Worm (Caenorhabditis elegans) whole organism, midembryonic: ENCODE measurements around the gene R04D3.3.

ENCODE experiments used
- T22C8.4 ChIP-seq: fragments of 200-800 bp; sonication (Bioruptor generic); IDR thresholded peaks from 2 replicates; pipeline ENCODE4 v1.3.6; 2022; ENCODE audit warnings: missing genetic modification characterization, missing compliant biosample characterization
- cog-1 ChIP-seq: sonication (generic microtip); optimal IDR thresholded peaks from 2 replicates; lab custom pipeline; 2016; ENCODE audit warnings: missing genetic modification characterization, missing compliant biosample characterization
- flt-1 ChIP-seq: fragments of 200-800 bp; sonication (Bioruptor generic); IDR thresholded peaks from 2 replicates; pipeline ENCODE4 v1.3.6; 2022; ENCODE audit warnings: missing genetic modification characterization, missing compliant biosample characterization
- klf-2 ChIP-seq: fragments of 200-800 bp; sonication (Bioruptor generic); conservative IDR thresholded peaks from 2 replicates; pipeline ENCODE4 v1.3.6; 2022; ENCODE audit warnings: missing genetic modification reagents, missing genetic modification characterization, missing compliant biosample characterization
- med-1 ChIP-seq: sonication (generic microtip); optimal IDR thresholded peaks from 2 replicates; lab custom pipeline; 2017; ENCODE audit warnings: missing genetic modification characterization, mild to moderate bottlenecking, missing compliant biosample characterization, antibody characterized with exemption, missing genetic modification reagents; ENCODE audit not compliant: insufficient read depth
- ref-1 ChIP-seq: fragments of 200-800 bp; sonication (Bioruptor generic); conservative IDR thresholded peaks from 2 replicates; pipeline ENCODE4 v1.3.6; 2022; ENCODE audit warnings: missing genetic modification reagents, missing genetic modification characterization, missing compliant biosample characterization
- tab-1 ChIP-seq: fragments of 200-800 bp; sonication (Bioruptor generic); IDR thresholded peaks from 2 replicates; pipeline ENCODE4 v1.3.6; 2022; ENCODE audit warnings: missing genetic modification characterization, missing compliant biosample characterization
- ztf-23 ChIP-seq: fragments of 200-800 bp; sonication (Bioruptor generic); IDR thresholded peaks from 2 replicates; pipeline ENCODE4 v1.3.6; 2022; ENCODE audit warnings: missing genetic modification reagents, missing genetic modification characterization, missing compliant biosample characterization
- ztf-29 ChIP-seq: fragments of 200-800 bp; sonication (Bioruptor generic); IDR thresholded peaks from 2 replicates; pipeline ENCODE4 v1.3.6; 2022; ENCODE audit warnings: missing genetic modification reagents, missing genetic modification characterization, missing compliant biosample characterization

The R04D3.3 gene

ce11 chrX:13251914-13252434 lies 38.5 kb downstream of the R04D3.3 start, which contains the start of gene nhr-32:
nhr-32 (plus strand) TSS chrX:13251964.
- no peak for TF ChIP-seq ref-1 (GFP tag; lab: Robert Waterston, UW)
- TF ChIP-seq tab-1 (GFP tag; lab: Robert Waterston, UW) = no peak
- no peak for TF ChIP-seq flt-1
- no peak for TF ChIP-seq ztf-23 (GFP tag; lab: Robert Waterston, UW)
- no peak for TF ChIP-seq ztf-29 (GFP tag; lab: Robert Waterston, UW)
- TF ChIP-seq T22C8.4 = no peak
- TF ChIP-seq klf-2 = no peak
- TF ChIP-seq cog-1 (tag; lab: Kevin White, UChicago) = no peak
- TF ChIP-seq med-1 (GFP tag; lab: Kevin White, UChicago) = no peak

- TF ChIP-seq tab-1 (GFP tag; lab: Robert Waterston, UW) (no peak), T22C8.4 (no peak), flt-1 (0 out of 2 replicates have a peak, but pooled peaks have one; percentile 51), med-1 (GFP tag; lab: Kevin White, UChicago) (no peak), cog-1 (tag; lab: Kevin White, UChicago) (peak; percentile 30)
Observed at ce11 chrX:13251354-13251843, 39.0 kb downstream of the R04D3.3 start.

- TF ChIP-seq T22C8.4 (no peak), tab-1 (GFP tag; lab: Robert Waterston, UW) (no peak), ztf-23 (GFP tag; lab: Robert Waterston, UW) (no peak), med-1 (GFP tag; lab: Kevin White, UChicago) (no peak), ztf-29 (GFP tag; lab: Robert Waterston, UW) (no peak), flt-1 (no peak), ref-1 (GFP tag; lab: Robert Waterston, UW) (no peak), klf-2 (no peak)
Observed at ce11 chrX:13250163-13250562, 40.3 kb downstream of the R04D3.3 start.

ce11 chrX:13249102-13249501 lies 41.3 kb downstream of the R04D3.3 start:
- TF ChIP-seq flt-1 = no peak
- TF ChIP-seq tab-1 (GFP tag; lab: Robert Waterston, UW) = no peak
- no peak for TF ChIP-seq klf-2
- TF ChIP-seq ref-1 (GFP tag; lab: Robert Waterston, UW) = no peak
- no peak for TF ChIP-seq med-1 (GFP tag; lab: Kevin White, UChicago)
- no peak for TF ChIP-seq ztf-23 (GFP tag; lab: Robert Waterston, UW)
- TF ChIP-seq ztf-29 (GFP tag; lab: Robert Waterston, UW) = no peak
- no peak for TF ChIP-seq T22C8.4
- no peak for TF ChIP-seq cog-1 (tag; lab: Kevin White, UChicago)

ce11 chrX:13248265-13248664 lies 42.2 kb downstream of the R04D3.3 start, which contains the start of gene K08H2.7:
K08H2.7 (minus strand) TSS chrX:13248437.
- TF ChIP-seq ref-1 (GFP tag; lab: Robert Waterston, UW) = no peak
- TF ChIP-seq med-1 (GFP tag; lab: Kevin White, UChicago) = no peak
- no peak for TF ChIP-seq ztf-29 (GFP tag; lab: Robert Waterston, UW)
- no peak for TF ChIP-seq tab-1 (GFP tag; lab: Robert Waterston, UW)
- TF ChIP-seq flt-1 = no peak
- no peak for TF ChIP-seq T22C8.4
- TF ChIP-seq klf-2 = no peak

- TF ChIP-seq T22C8.4 (no peak), ztf-29 (GFP tag; lab: Robert Waterston, UW) (no peak), med-1 (GFP tag; lab: Kevin White, UChicago) (no peak), ztf-23 (GFP tag; lab: Robert Waterston, UW) (no peak), ref-1 (GFP tag; lab: Robert Waterston, UW) (no peak), flt-1 (no peak), klf-2 (no peak), cog-1 (tag; lab: Kevin White, UChicago) (no peak), tab-1 (GFP tag; lab: Robert Waterston, UW) (no peak)
Observed at ce11 chrX:13247614-13248013, 42.8 kb downstream of the R04D3.3 start.

- TF ChIP-seq ztf-23 (GFP tag; lab: Robert Waterston, UW) = no peak
- TF ChIP-seq cog-1 (tag; lab: Kevin White, UChicago) = no peak
- no peak for TF ChIP-seq ztf-29 (GFP tag; lab: Robert Waterston, UW)
- TF ChIP-seq ref-1 (GFP tag; lab: Robert Waterston, UW) = no peak
- TF ChIP-seq klf-2 = no peak
- no peak for TF ChIP-seq med-1 (GFP tag; lab: Kevin White, UChicago)
- no peak for TF ChIP-seq flt-1
- TF ChIP-seq T22C8.4 = no peak
- no peak for TF ChIP-seq tab-1 (GFP tag; lab: Robert Waterston, UW)
Observed at ce11 chrX:13246668-13247358, 43.6 kb downstream of the R04D3.3 start.

- TF ChIP-seq klf-2 (no peak), ztf-29 (GFP tag; lab: Robert Waterston, UW) (no peak), ztf-23 (GFP tag; lab: Robert Waterston, UW) (no peak), flt-1 (no peak), T22C8.4 (no peak), cog-1 (tag; lab: Kevin White, UChicago) (no peak), ref-1 (GFP tag; lab: Robert Waterston, UW) (no peak), tab-1 (GFP tag; lab: Robert Waterston, UW) (no peak), med-1 (GFP tag; lab: Kevin White, UChicago) (no peak)
Observed at ce11 chrX:13245090-13245489, 45.3 kb downstream of the R04D3.3 start, which contains the start of gene hpl-1. hpl-1 (plus strand) TSS chrX:13245390.

ce11 chrX:13242231-13242630 lies 48.2 kb downstream of the R04D3.3 start, which contains the start of gene K08H2.5:
K08H2.5 (minus strand) TSS chrX:13242331.
- TF ChIP-seq ztf-23 (GFP tag; lab: Robert Waterston, UW) (no peak), flt-1 (no peak), T22C8.4 (no peak), ztf-29 (GFP tag; lab: Robert Waterston, UW) (no peak), med-1 (GFP tag; lab: Kevin White, UChicago) (no peak), ref-1 (GFP tag; lab: Robert Waterston, UW) (no peak), klf-2 (no peak), tab-1 (GFP tag; lab: Robert Waterston, UW) (no peak), cog-1 (tag; lab: Kevin White, UChicago) (no peak)
